Worm (Caenorhabditis elegans): ENCODE measurements around the gene sek-5.

Gene sek-5

ce11 chrX:5414250-5414649 lies 36.8 kb downstream of the sek-5 start, which contains the start of gene C41A3.2:
Gene C41A3.2 (minus strand): TSS chrX:5414350.
- TF ChIP-seq ZK546.5 (tag; optimal IDR thresholded peaks at IDR 0.05) (no peak), nfya-1 (tag; optimal IDR thresholded peaks at IDR 0.05; ENCODE audit: insufficient read depth) (no peak), ztf-11 (tag; optimal IDR thresholded peaks at IDR 0.05) (no peak), egl-5 (tag; optimal IDR thresholded peaks at IDR 0.05) (no peak), nhr-12 (tag; optimal IDR thresholded peaks at IDR 0.05) (no peak), tbx-2 (tag; optimal IDR thresholded peaks at IDR 0.05) (no peak), ceh-9 (tag; optimal IDR thresholded peaks at IDR 0.05) (no peak), mdl-1 (tag; optimal IDR thresholded peaks at IDR 0.05) (no peak), sea-2 (GFP tag; optimal IDR thresholded peaks at IDR 0.05) (no peak), nhr-77 (tag; optimal IDR thresholded peaks at IDR 0.05) (no peak), elt-3 (tag; optimal IDR thresholded peaks at IDR 0.05) (no peak), nhr-25 (tag; optimal IDR thresholded peaks at IDR 0.05) (no peak)
